Fruit fly (Drosophila melanogaster) whole organism, embryonic: Measurements from ENCODE around the gene CG6409.
A peak's percentile ranks its signal among the peaks of the same experiment; 100 is the strongest.

Experiments
- Ada2b ChIP-seq: fragments of 200-800 bp; sonication (Bioruptor generic); IDR thresholded peaks from 2 replicates; pipeline ENCODE4 v1.3.6; 2022; ENCODE audit warnings: missing biosample characterization, missing genetic modification characterization
- Blimp-1 ChIP-seq: fragments of 200-800 bp; sonication (Bioruptor generic); optimal IDR thresholded peaks from 3 replicates; lab custom pipeline; 2018; ENCODE audit warnings: missing biosample characterization, missing genetic modification characterization, mild to moderate bottlenecking, moderate library complexity, missing genetic modification reagents
- CG10209 ChIP-seq: fragments of 200-800 bp; sonication (Bioruptor generic); optimal IDR thresholded peaks from 3 replicates; lab custom pipeline; 2017; ENCODE audit warnings: missing biosample characterization, mild to moderate bottlenecking, missing genetic modification characterization, missing genetic modification reagents
- CG10366 ChIP-seq: fragments of 200-800 bp; sonication (Bioruptor generic); IDR thresholded peaks from 2 replicates; pipeline ENCODE4 v1.3.6; 2022; ENCODE audit warnings: missing biosample characterization, missing genetic modification characterization
- CG12769 ChIP-seq: fragments of 200-800 bp; sonication (Bioruptor generic); optimal IDR thresholded peaks from 2 replicates; lab custom pipeline; 2019; ENCODE audit warnings: missing biosample characterization, mild to moderate bottlenecking, missing genetic modification characterization, moderate library complexity
- CG13894 ChIP-seq: fragments of 200-800 bp; sonication (Bioruptor generic); optimal IDR thresholded peaks from 3 replicates; lab custom pipeline; 2018; ENCODE audit warnings: missing biosample characterization, mild to moderate bottlenecking, missing genetic modification characterization, moderate library complexity
- CG15514 ChIP-seq: fragments of 200-800 bp; sonication (Bioruptor generic); optimal IDR thresholded peaks from 3 replicates; lab custom pipeline; 2017; ENCODE audit warnings: missing biosample characterization, missing genetic modification characterization, mild to moderate bottlenecking, moderate library complexity, missing genetic modification reagents
- CG16779 ChIP-seq: fragments of 200-800 bp; sonication (Bioruptor generic); IDR thresholded peaks from 2 replicates; pipeline ENCODE4 v1.3.6; 2022; ENCODE audit warnings: missing biosample characterization, missing genetic modification characterization
- CG16815 ChIP-seq: fragments of 200-800 bp; sonication (Bioruptor generic); optimal IDR thresholded peaks from 3 replicates; lab custom pipeline; 2017; ENCODE audit warnings: missing biosample characterization, mild to moderate bottlenecking, missing genetic modification characterization
- CG2116 ChIP-seq: fragments of 200-800 bp; sonication (Bioruptor generic); optimal IDR thresholded peaks from 3 replicates; lab custom pipeline; 2018; ENCODE audit warnings: missing biosample characterization, mild to moderate bottlenecking, missing genetic modification characterization
- CG2120 ChIP-seq: fragments of 200-800 bp; sonication (Bioruptor generic); optimal IDR thresholded peaks from 3 replicates; lab custom pipeline; 2016; ENCODE audit warnings: missing biosample characterization, missing genetic modification characterization
- CG32772 ChIP-seq: fragments of 200-800 bp; sonication (Bioruptor generic); IDR thresholded peaks from 2 replicates; pipeline ENCODE4 v1.3.6; 2022; ENCODE audit warnings: missing biosample characterization, missing genetic modification characterization
- CG3281 ChIP-seq: fragments of 200-800 bp; sonication (Bioruptor generic); optimal IDR thresholded peaks from 3 replicates; lab custom pipeline; 2017; ENCODE audit warnings: missing biosample characterization, mild to moderate bottlenecking, missing genetic modification characterization
- CG3838 ChIP-seq: fragments of 200-800 bp; sonication (Bioruptor generic); optimal IDR thresholded peaks from 3 replicates; lab custom pipeline; 2016; ENCODE audit warnings: missing biosample characterization, missing genetic modification characterization
- CG4328 ChIP-seq: fragments of 200-800 bp; sonication (Bioruptor generic); optimal IDR thresholded peaks from 3 replicates; lab custom pipeline; 2017; ENCODE audit warnings: missing biosample characterization, missing genetic modification reagents, missing genetic modification characterization
- CG6175 ChIP-seq: fragments of 200-800 bp; sonication (Bioruptor generic); IDR thresholded peaks from 3 replicates; pipeline ENCODE4 v1.3.6; 2022; ENCODE audit warnings: missing biosample characterization, missing genetic modification characterization
- CG7271 ChIP-seq: fragments of 200-800 bp; sonication (Bioruptor generic); optimal IDR thresholded peaks from 2 replicates; lab custom pipeline; 2018; ENCODE audit warnings: missing biosample characterization, mild to moderate bottlenecking, missing genetic modification characterization, moderate library complexity
- CG7963 ChIP-seq: fragments of 200-800 bp; sonication (Bioruptor generic); IDR thresholded peaks from 3 replicates; pipeline ENCODE4 v1.3.6; 2022; ENCODE audit warnings: missing biosample characterization, missing genetic modification characterization; ENCODE audit not compliant: partially characterized antibody
- CG8388 ChIP-seq: fragments of 200-800 bp; sonication (Bioruptor generic); optimal IDR thresholded peaks from 2 replicates; lab custom pipeline; 2019; ENCODE audit warnings: missing biosample characterization, mild to moderate bottlenecking, missing genetic modification characterization, moderate library complexity
- CG9215 ChIP-seq: fragments of 200-800 bp; sonication (Bioruptor generic); IDR thresholded peaks from 2 replicates; pipeline ENCODE4 v1.3.6; 2022; ENCODE audit warnings: missing biosample characterization, missing genetic modification characterization
- CG9817 ChIP-seq: fragments of 200-800 bp; sonication (Bioruptor generic); optimal IDR thresholded peaks from 2 replicates; lab custom pipeline; 2018; ENCODE audit warnings: missing biosample characterization, mild to moderate bottlenecking, missing genetic modification characterization, moderate library complexity
- Dip2 ChIP-seq: fragments of 200-800 bp; sonication (Bioruptor generic); IDR thresholded peaks from 2 replicates; pipeline ENCODE4 v1.3.6; 2022; ENCODE audit warnings: missing biosample characterization, missing genetic modification characterization
- Hmr ChIP-seq: fragments of 200-800 bp; sonication (Bioruptor generic); optimal IDR thresholded peaks from 3 replicates; lab custom pipeline; 2017; ENCODE audit warnings: mild to moderate bottlenecking, missing biosample characterization, missing genetic modification reagents, missing genetic modification characterization
- Mes4 ChIP-seq: fragments of 200-800 bp; sonication (Bioruptor generic); optimal IDR thresholded peaks from 2 replicates; lab custom pipeline; 2016; ENCODE audit warnings: missing biosample characterization, missing genetic modification characterization
- Myb ChIP-seq: fragments of 200-800 bp; sonication (Bioruptor generic); optimal IDR thresholded peaks from 2 replicates; lab custom pipeline; 2016; ENCODE audit warnings: missing biosample characterization, missing genetic modification characterization
- NFAT ChIP-seq: fragments of 200-800 bp; sonication (Bioruptor generic); IDR thresholded peaks from 2 replicates; pipeline ENCODE4 v1.3.6; 2022; ENCODE audit warnings: missing biosample characterization, missing genetic modification characterization
- Nf-YB ChIP-seq: fragments of 200-800 bp; sonication (Bioruptor generic); optimal IDR thresholded peaks from 3 replicates; lab custom pipeline; 2019; ENCODE audit warnings: missing biosample characterization, mild to moderate bottlenecking, missing genetic modification characterization, moderate library complexity
- NfI ChIP-seq: fragments of 200-800 bp; sonication (Bioruptor generic); optimal IDR thresholded peaks from 3 replicates; lab custom pipeline; 2018; ENCODE audit warnings: missing biosample characterization, mild to moderate bottlenecking, missing genetic modification characterization, moderate library complexity
- Ravus ChIP-seq: fragments of 200-800 bp; sonication (Bioruptor generic); IDR thresholded peaks from 2 replicates; pipeline ENCODE4 v1.3.6; 2022; ENCODE audit warnings: missing biosample characterization, missing genetic modification characterization
- Sox100B ChIP-seq: fragments of 200-800 bp; sonication (Bioruptor generic); optimal IDR thresholded peaks from 3 replicates; lab custom pipeline; 2018; ENCODE audit warnings: missing biosample characterization, mild to moderate bottlenecking, missing genetic modification characterization
- Sry-δ ChIP-seq: fragments of 200-800 bp; sonication (Bioruptor generic); optimal IDR thresholded peaks from 2 replicates; lab custom pipeline; 2016; ENCODE audit warnings: missing biosample characterization, missing genetic modification characterization
- ab ChIP-seq: fragments of 200-800 bp; sonication (Bioruptor generic); optimal IDR thresholded peaks from 2 replicates; lab custom pipeline; 2016; ENCODE audit warnings: missing biosample characterization, missing genetic modification characterization
- abd-A ChIP-seq: fragments of 200-800 bp; sonication (Bioruptor generic); optimal IDR thresholded peaks from 3 replicates; lab custom pipeline; 2019; ENCODE audit warnings: missing biosample characterization, mild to moderate bottlenecking, missing genetic modification characterization, moderate library complexity
- amos ChIP-seq: fragments of 200-800 bp; sonication (Bioruptor generic); IDR thresholded peaks from 2 replicates; pipeline ENCODE4 v1.3.6; 2022; ENCODE audit warnings: missing biosample characterization, missing genetic modification characterization; ENCODE audit not compliant: partially characterized antibody
- bsh ChIP-seq, 2 experiments: fragments of 200-800 bp; sonication (Bioruptor generic); optimal IDR thresholded peaks; 2 replicates each; lab custom pipeline; 2017 to 2018; ENCODE audit warnings: mild to moderate bottlenecking in 2 of 2, missing biosample characterization in 2 of 2, missing genetic modification characterization in 2 of 2, moderate library complexity in 1 of 2
- cato ChIP-seq: fragments of 200-800 bp; sonication (Bioruptor generic); optimal IDR thresholded peaks from 2 replicates; lab custom pipeline; 2016; ENCODE audit warnings: missing biosample characterization, missing genetic modification characterization, borderline replicate concordance
- caup ChIP-seq: fragments of 200-800 bp; sonication (Bioruptor generic); optimal IDR thresholded peaks from 3 replicates; lab custom pipeline; 2017; ENCODE audit warnings: missing biosample characterization, mild to moderate bottlenecking, missing genetic modification characterization, moderate library complexity; ENCODE audit not compliant: severe bottlenecking
- cg ChIP-seq: fragments of 200-800 bp; sonication (Bioruptor generic); optimal IDR thresholded peaks from 3 replicates; lab custom pipeline; 2019; ENCODE audit warnings: missing biosample characterization, mild to moderate bottlenecking, missing genetic modification characterization, moderate library complexity
- crc ChIP-seq: fragments of 200-800 bp; sonication (Bioruptor generic); optimal IDR thresholded peaks from 2 replicates; lab custom pipeline; 2016; ENCODE audit warnings: missing biosample characterization, missing genetic modification characterization
- fd96Cb ChIP-seq: fragments of 200-800 bp; sonication (Bioruptor generic); optimal IDR thresholded peaks from 2 replicates; lab custom pipeline; 2018; ENCODE audit warnings: missing biosample characterization, mild to moderate bottlenecking, missing genetic modification characterization, moderate library complexity
- her ChIP-seq: fragments of 200-800 bp; sonication (Bioruptor generic); optimal IDR thresholded peaks from 2 replicates; lab custom pipeline; 2016; ENCODE audit warnings: missing biosample characterization, missing genetic modification characterization
- lab ChIP-seq: fragments of 200-800 bp; sonication (Bioruptor generic); optimal IDR thresholded peaks from 3 replicates; lab custom pipeline; 2017; ENCODE audit warnings: missing biosample characterization, missing genetic modification characterization, mild to moderate bottlenecking, moderate library complexity, missing genetic modification reagents
- lilli ChIP-seq: fragments of 200-800 bp; sonication (Bioruptor generic); optimal IDR thresholded peaks from 3 replicates; lab custom pipeline; 2016; ENCODE audit warnings: missing biosample characterization, missing genetic modification characterization
- pb ChIP-seq: fragments of 200-800 bp; sonication (Bioruptor generic); optimal IDR thresholded peaks from 3 replicates; lab custom pipeline; 2016; ENCODE audit warnings: missing biosample characterization, missing genetic modification characterization
- pzg ChIP-seq: fragments of 200-800 bp; sonication (Bioruptor generic); optimal IDR thresholded peaks from 3 replicates; lab custom pipeline; 2018; ENCODE audit warnings: missing biosample characterization, mild to moderate bottlenecking, missing genetic modification characterization, moderate library complexity
- seq ChIP-seq: fragments of 200-800 bp; sonication (Bioruptor generic); IDR thresholded peaks from 2 replicates; pipeline ENCODE4 v1.3.6; 2022; ENCODE audit warnings: missing biosample characterization, missing genetic modification characterization
- tll ChIP-seq, 2 experiments: fragments of 200-800 bp in 1 of 2; fragments of >200 bp in 1 of 2; sonication (Bioruptor generic) in 1 of 2; optimal IDR thresholded peaks; 2 replicates each; lab custom pipeline; 2017 to 2019; ENCODE audit warnings: missing biosample characterization in 2 of 2, missing genetic modification characterization in 2 of 2, mild to moderate bottlenecking in 1 of 2, moderate library complexity in 1 of 2
- ttk ChIP-seq: fragments of 200-800 bp; sonication (Bioruptor generic); IDR thresholded peaks from 2 replicates; pipeline ENCODE4 v2.1.2; 2022; ENCODE audit warnings: missing biosample characterization, missing genetic modification characterization

The CG6409 gene

DNA sequence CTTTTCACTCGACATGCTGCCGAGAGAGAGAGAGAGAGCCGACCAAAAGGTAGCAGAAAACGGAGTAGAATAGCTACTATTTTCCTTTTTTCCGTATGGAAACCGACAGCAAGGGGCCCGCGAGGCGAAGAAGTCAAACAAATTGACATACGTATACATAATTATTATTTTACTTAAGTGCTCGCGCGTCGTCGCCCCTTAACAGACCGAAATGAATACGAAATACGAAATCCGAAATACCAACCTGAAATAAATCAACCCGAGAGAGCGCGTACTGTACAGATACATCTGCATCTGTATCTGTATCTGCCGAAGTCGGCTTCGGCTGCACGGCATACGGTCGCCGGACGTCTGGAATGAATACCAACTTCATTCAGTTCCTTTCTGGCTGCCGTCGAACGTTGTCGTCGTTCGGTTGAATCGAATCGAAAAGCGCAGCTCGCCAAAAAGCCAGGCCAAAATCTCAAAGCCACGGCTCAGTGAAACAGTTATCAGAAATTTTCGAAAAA lies 24.6 kb downstream of the CG6409 start (continued):
- TF ChIP-seq Ada2b (GFP tag; lab: Robert Waterston, UW) (0 out of 2 replicates have a peak, but pooled peaks have one; percentile 17), CG7963 (GFP tag; lab: Robert Waterston, UW) (peak; percentile 28; the same call in 1 of the 3 replicates), CG15514 (peak; percentile 35), pb (peak; percentile 67), Sry-δ (GFP tag; lab: Kevin White, UChicago) (no peak), lab (GFP tag; lab: Kevin White, UChicago) (peak; percentile 73), CG32772 (GFP tag; lab: Robert Waterston, UW) (0 out of 2 replicates have a peak, but pooled peaks have one; percentile 14), her (peak; percentile 41), CG6175 (GFP tag; lab: Robert Waterston, UW) (peak; percentile 57; the same call in 2 of the 3 replicates), cg (GFP tag; lab: Kevin White, UChicago) (peak; percentile 90), CG9215 (no peak), abd-A (tag; lab: Kevin White, UChicago) (peak; percentile 100), cato (GFP tag; lab: Kevin White, UChicago) (no peak), Nf-YB (GFP tag; lab: Kevin White, UChicago) (no peak), CG16779 (GFP tag; lab: Robert Waterston, UW) (0 out of 2 replicates have a peak, but pooled peaks have one; percentile 45), CG10366 (GFP tag; lab: Robert Waterston, UW) (no peak), CG7271 (tag; lab: Kevin White, UChicago) (no peak), NfI (GFP tag; lab: Kevin White, UChicago) (peak; percentile 45), CG3838 (GFP tag; lab: Kevin White, UChicago) (peak; percentile 33), crc (GFP tag; lab: Kevin White, UChicago) (no peak), CG2120 (GFP tag; lab: Kevin White, UChicago) (peak; percentile 43), CG16815 (no peak), tll (GFP tag; optimal IDR thresholded peaks at IDR 0.05; lab: Kevin White, UChicago) (peak in 1 of 2 experiments; percentile 93), Mes4 (GFP tag; lab: Kevin White, UChicago) (peak; percentile 30), fd96Cb (no peak), CG9817 (tag; lab: Kevin White, UChicago) (no peak), NFAT (GFP tag; lab: Robert Waterston, UW) (peak; percentile 64), CG4328 (GFP tag; lab: Kevin White, UChicago) (peak; percentile 20), ttk (GFP tag; lab: Robert Waterston, UW) (peak; percentile 33; the same call in 1 of the 2 replicates), CG2116 (GFP tag; lab: Kevin White, UChicago) (peak; percentile 18), Dip2 (GFP tag; lab: Robert Waterston, UW) (no peak), Sox100B (GFP tag; lab: Kevin White, UChicago) (no peak), Hmr (GFP tag; lab: Kevin White, UChicago) (peak; percentile 43), lilli (peak; percentile 33), Blimp-1 (GFP tag; lab: Kevin White, UChicago) (no peak), pzg (GFP tag; lab: Kevin White, UChicago) (no peak), bsh (GFP tag; optimal IDR thresholded peaks at IDR 0.05; lab: Kevin White, UChicago) (peak; percentile 10 to 25), amos (GFP tag; lab: Robert Waterston, UW) (peak; percentile 60; the same call in 1 of the 2 replicates), Myb (GFP tag; lab: Kevin White, UChicago) (peak; percentile 11), ab (no peak), CG8388 (GFP tag; lab: Kevin White, UChicago) (peak; percentile 5), Ravus (no peak), seq (peak; percentile 72), CG12769 (tag; lab: Kevin White, UChicago) (peak; percentile 87), CG13894 (peak; percentile 83), caup (GFP tag; lab: Kevin White, UChicago) (peak; percentile 67), CG10209 (GFP tag; lab: Kevin White, UChicago) (peak; percentile 31), CG3281 (GFP tag; lab: Kevin White, UChicago) (peak; percentile 49)
